Worm (Caenorhabditis elegans): ENCODE results near the gene slcr-46.3.

Gene slcr-46.3

DNA sequence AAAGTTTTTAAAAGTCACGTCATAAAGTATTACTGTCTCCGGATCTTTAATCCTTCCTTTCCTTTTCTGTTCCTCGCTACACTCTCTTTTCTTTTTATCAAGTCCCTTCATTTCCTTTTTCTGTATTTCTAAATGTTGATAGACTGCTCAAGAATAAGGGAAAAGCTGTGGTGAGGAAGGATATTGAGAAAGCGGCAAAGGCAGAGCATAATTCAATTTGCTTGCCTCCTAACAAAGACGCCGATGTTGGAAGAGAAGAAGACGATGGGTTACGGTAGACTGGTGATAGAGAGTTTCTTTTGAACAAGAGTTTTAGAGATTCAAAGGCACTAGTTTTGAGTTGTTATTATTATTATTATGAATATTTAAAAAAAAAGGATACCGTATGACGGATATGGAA is 41.7 kb upstream of the slcr-46.3 start (continued):
- TF ChIP-seq isw-1 (GFP tag; IDR thresholded peaks at IDR 0.05) (no peak), lir-3 (tag; optimal IDR thresholded peaks at IDR 0.05; ENCODE audit: poor library complexity) (no peak), jun-1 (tag; optimal IDR thresholded peaks at IDR 0.05) (no peak), aha-1 (tag; optimal IDR thresholded peaks at IDR 0.05) (no peak), nhr-76 (tag; optimal IDR thresholded peaks at IDR 0.05) (no peak), pag-3 (tag; optimal IDR thresholded peaks at IDR 0.05; ENCODE audit: borderline replicate concordance, insufficient read depth) (no peak), lin-14 (GFP tag; optimal IDR thresholded peaks at IDR 0.05) (peak; percentile 88), pax-3 (tag; optimal IDR thresholded peaks at IDR 0.05) (no peak), aly-2 (tag; optimal IDR thresholded peaks at IDR 0.05) (no peak), ces-1 (GFP tag; optimal IDR thresholded peaks at IDR 0.05) (peak; percentile 100), nhr-84 (tag; optimal IDR thresholded peaks at IDR 0.05) (no peak), egl-13 (tag; optimal IDR thresholded peaks at IDR 0.05) (no peak), ceh-82 (tag; optimal IDR thresholded peaks at IDR 0.05) (no peak), snu-23 (GFP tag; optimal IDR thresholded peaks at IDR 0.05) (no peak), nhr-19 (GFP tag; conservative IDR thresholded peaks at IDR 0.05) (no peak), zip-4 (GFP tag; optimal IDR thresholded peaks at IDR 0.05) (no peak), F16B12.6 (tag; optimal IDR thresholded peaks at IDR 0.05) (no peak), efl-3 (GFP tag; optimal IDR thresholded peaks at IDR 0.05) (no peak), lin-13 (GFP tag; optimal IDR thresholded peaks at IDR 0.05) (no peak), elt-3 (tag; optimal IDR thresholded peaks at IDR 0.05) (no peak), ama-1 (optimal IDR thresholded peaks at IDR 0.05) (no peak), mep-1 (tag; optimal IDR thresholded peaks at IDR 0.05) (no peak), dpl-1 (GFP tag; optimal IDR thresholded peaks at IDR 0.05) (no peak), C04F5.9 (tag; optimal IDR thresholded peaks at IDR 0.05) (no peak), elt-2 (tag; optimal IDR thresholded peaks at IDR 0.05) (no peak), swsn-7 (tag; optimal IDR thresholded peaks at IDR 0.05) (peak; percentile 15), hlh-4 (tag; optimal IDR thresholded peaks at IDR 0.05) (no peak), lin-35 (GFP tag; optimal IDR thresholded peaks at IDR 0.05) (no peak), tlp-1 (tag; optimal IDR thresholded peaks at IDR 0.05) (no peak), skn-1 (tag; optimal IDR thresholded peaks at IDR 0.05) (no peak), ceh-63 (GFP tag; optimal IDR thresholded peaks at IDR 0.05) (no peak), ztf-11 (tag; optimal IDR thresholded peaks at IDR 0.05) (no peak), mdl-1 (tag; optimal IDR thresholded peaks at IDR 0.05) (no peak), ceh-88 (GFP tag; IDR thresholded peaks at IDR 0.05) (no peak), efl-1 (optimal IDR thresholded peaks at IDR 0.05) (peak in 1 of 2 experiments; percentile 8), efl-1 (GFP tag; optimal IDR thresholded peaks at IDR 0.05 in 1 of 2) (no peak), lin-39 (tag; optimal IDR thresholded peaks at IDR 0.05) (no peak), nhr-11 (tag; optimal IDR thresholded peaks at IDR 0.05) (no peak), nhr-28 (tag; optimal IDR thresholded peaks at IDR 0.05) (no peak), dsc-1 (tag; optimal IDR thresholded peaks at IDR 0.05) (no peak), ztf-4 (tag; optimal IDR thresholded peaks at IDR 0.05) (no peak), sptf-1 (tag; optimal IDR thresholded peaks at IDR 0.05) (no peak), grh-1 (GFP tag; IDR thresholded peaks at IDR 0.05) (no peak), mab-9 (GFP tag; IDR thresholded peaks at IDR 0.05) (no peak), Y116A8C.19 (tag; optimal IDR thresholded peaks at IDR 0.05; ENCODE audit: borderline replicate concordance) (no peak)

DNA sequence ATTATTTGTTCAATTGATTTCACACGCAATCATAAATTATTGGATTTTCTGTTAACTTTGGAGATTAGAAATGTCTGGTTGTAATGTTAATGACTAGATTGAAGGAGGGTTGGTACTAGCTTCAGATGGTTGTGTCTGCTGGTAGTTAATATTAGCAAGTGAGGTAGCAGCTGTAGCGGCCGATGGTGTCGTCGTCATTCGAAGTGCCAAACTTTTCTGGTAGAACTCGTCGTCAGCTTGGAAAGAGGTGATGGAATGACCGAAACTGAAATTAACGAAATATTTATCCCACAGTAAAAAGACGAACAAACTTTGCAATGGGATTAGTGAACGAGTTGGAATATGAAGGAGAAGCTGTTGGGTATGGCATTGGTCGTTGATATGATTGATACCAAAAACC is 40.6 kb upstream of the slcr-46.3 start:
- TF ChIP-seq unc-30 (tag; optimal IDR thresholded peaks at IDR 0.05) = no peak
- TF ChIP-seq snu-23 (GFP tag; optimal IDR thresholded peaks at IDR 0.05) = no peak
- TF ChIP-seq fkh-4 (tag; optimal IDR thresholded peaks at IDR 0.05; ENCODE audit: borderline replicate concordance) = no peak
- no peak for TF ChIP-seq efl-1 (optimal IDR thresholded peaks at IDR 0.05)
- TF ChIP-seq efl-1 (GFP tag; optimal IDR thresholded peaks at IDR 0.05 in 1 of 2) = peak in 1 of 2 experiments; percentile 30
